Fruit fly (Drosophila melanogaster) whole organism, wandering third instar larva: ENCODE data around the gene Reph.
A peak's percentile ranks its signal among the peaks of the same experiment; 100 is the strongest.

ENCODE experiments used
- Abd-B ChIP-seq: fragments of >200 bp; optimal IDR thresholded peaks from 2 replicates; lab custom pipeline; 2017; ENCODE audit warnings: missing biosample characterization, missing genetic modification characterization
- CG32264 ChIP-seq: fragments of 200-800 bp; sonication (Bioruptor generic); optimal IDR thresholded peaks from 2 replicates; lab custom pipeline; 2016; ENCODE audit warnings: missing biosample characterization, missing genetic modification characterization
- CG9705 ChIP-seq: fragments of 200-800 bp; sonication (Bioruptor generic); optimal IDR thresholded peaks from 2 replicates; lab custom pipeline; 2018; ENCODE audit warnings: missing biosample characterization, mild to moderate bottlenecking, missing genetic modification characterization
- CrebA ChIP-seq: fragments of 200-800 bp; sonication (Bioruptor generic); optimal IDR thresholded peaks from 2 replicates; lab custom pipeline; 2016; ENCODE audit warnings: missing biosample characterization, mild to moderate bottlenecking, missing genetic modification characterization, borderline replicate concordance
- Dfd ChIP-seq: fragments of >200 bp; optimal IDR thresholded peaks from 2 replicates; lab custom pipeline; 2017; ENCODE audit warnings: missing biosample characterization, missing genetic modification characterization
- Dif ChIP-seq: fragments of 200-275, 200-300 bp; sonication (Bioruptor generic); optimal IDR thresholded peaks from 2 replicates; lab custom pipeline; 2018; ENCODE audit warnings: missing biosample characterization, missing genetic modification characterization; ENCODE audit not compliant: partially characterized antibody
- GATAd ChIP-seq: sonication (Bioruptor generic); optimal IDR thresholded peaks from 2 replicates; lab custom pipeline; 2016; ENCODE audit warnings: missing biosample characterization, missing genetic modification characterization
- HLH106 ChIP-seq: fragments of 200-800 bp; optimal IDR thresholded peaks from 3 replicates; lab custom pipeline; 2019; ENCODE audit warnings: missing biosample characterization, mild to moderate bottlenecking, missing genetic modification characterization, moderate library complexity
- Hnf4 ChIP-seq: fragments of 200-800 bp; sonication (Bioruptor generic); optimal IDR thresholded peaks from 2 replicates; lab custom pipeline; 2016; ENCODE audit warnings: missing biosample characterization, mild to moderate bottlenecking, missing genetic modification characterization
- Hr78 ChIP-seq: fragments of >200 bp; optimal IDR thresholded peaks from 2 replicates; lab custom pipeline; 2017; ENCODE audit warnings: missing biosample characterization, missing genetic modification characterization
- Hr83 ChIP-seq: fragments of 200-300 bp; sonication (Bioruptor generic); optimal IDR thresholded peaks from 2 replicates; lab custom pipeline; 2016; ENCODE audit warnings: missing biosample characterization, mild to moderate bottlenecking, missing genetic modification characterization, moderate library complexity; ENCODE audit not compliant: poor library complexity, severe bottlenecking
- Jra ChIP-seq: sonication (Bioruptor generic); optimal IDR thresholded peaks from 2 replicates; lab custom pipeline; 2016; ENCODE audit warnings: missing biosample characterization, missing genetic modification characterization
- Mio ChIP-seq: sonication (Bioruptor generic); optimal IDR thresholded peaks from 2 replicates; lab custom pipeline; 2016; ENCODE audit warnings: missing biosample characterization, missing genetic modification characterization
- Myc ChIP-seq: fragments of >200 bp; optimal IDR thresholded peaks from 2 replicates; lab custom pipeline; 2017
- N ChIP-seq: fragments of >200 bp; optimal IDR thresholded peaks from 2 replicates; lab custom pipeline; 2018; ENCODE audit warnings: missing biosample characterization, missing external identifiers, missing genetic modification characterization
- OdsH ChIP-seq: fragments of 200-800 bp; sonication (Bioruptor generic); optimal IDR thresholded peaks from 2 replicates; lab custom pipeline; 2016; ENCODE audit warnings: missing biosample characterization, mild to moderate bottlenecking, missing genetic modification characterization
- Rel ChIP-seq, 2 experiments: fragments of 200-800 bp; sonication (Bioruptor generic) in 1 of 2; optimal IDR thresholded peaks; 2 replicates in 1 of 2; 3 replicates in 1 of 2; lab custom pipeline; 2016 to 2019; ENCODE audit warnings: mild to moderate bottlenecking in 2 of 2, missing biosample characterization in 2 of 2, missing genetic modification characterization in 2 of 2, moderate library complexity in 1 of 2
- Sp1 ChIP-seq: fragments of 200-800 bp; sonication (Bioruptor generic); optimal IDR thresholded peaks from 3 replicates; lab custom pipeline; 2019; ENCODE audit warnings: missing biosample characterization, mild to moderate bottlenecking, missing genetic modification characterization, moderate library complexity
- Vsx2 ChIP-seq: fragments of 200-300, 225-300 bp; sonication (Bioruptor generic); optimal IDR thresholded peaks from 2 replicates; lab custom pipeline; 2018; ENCODE audit warnings: missing biosample characterization, missing genetic modification characterization; ENCODE audit not compliant: partially characterized antibody
- br ChIP-seq: fragments of 200-800 bp; sonication (Bioruptor generic); optimal IDR thresholded peaks from 2 replicates; lab custom pipeline; 2016; ENCODE audit warnings: missing biosample characterization, missing genetic modification characterization
- brk ChIP-seq: fragments of 200-800 bp; sonication (Bioruptor generic); optimal IDR thresholded peaks from 2 replicates; lab custom pipeline; 2016; ENCODE audit warnings: missing biosample characterization, mild to moderate bottlenecking, missing genetic modification characterization
- dl ChIP-seq, 2 experiments: fragments of 175-275, 200-275 bp in 1 of 2; fragments of 200-275 bp in 1 of 2; sonication (Bioruptor generic); optimal IDR thresholded peaks; lab custom pipeline; 2018; ENCODE audit warnings: mild to moderate bottlenecking in 2 of 2, missing biosample characterization in 2 of 2, missing genetic modification characterization in 2 of 2, moderate library complexity in 2 of 2; ENCODE audit not compliant: partially characterized antibody in 2 of 2, insufficient read depth in 1 of 2
- dmrt93B ChIP-seq: fragments of 200-800 bp; sonication (Bioruptor generic); optimal IDR thresholded peaks from 2 replicates; lab custom pipeline; 2018; ENCODE audit warnings: missing biosample characterization, mild to moderate bottlenecking, missing genetic modification characterization
- dsf ChIP-seq: sonication (Bioruptor generic); optimal IDR thresholded peaks from 2 replicates; lab custom pipeline; 2016; ENCODE audit warnings: missing biosample characterization, missing genetic modification characterization, borderline replicate concordance
- ey ChIP-seq: fragments of 200-800 bp; sonication (Bioruptor generic); optimal IDR thresholded peaks from 2 replicates; lab custom pipeline; 2016; ENCODE audit warnings: missing biosample characterization, missing genetic modification characterization
- foxo ChIP-seq, 2 experiments: fragments of 200-800 bp; sonication (Bioruptor generic); optimal IDR thresholded peaks; 2 replicates in 1 of 2; 3 replicates in 1 of 2; lab custom pipeline; 2016 to 2017; ENCODE audit warnings: missing biosample characterization in 2 of 2, missing genetic modification characterization in 2 of 2
- fru ChIP-seq: fragments of 200-800 bp; sonication (Bioruptor generic); optimal IDR thresholded peaks from 3 replicates; lab custom pipeline; 2016; ENCODE audit warnings: missing biosample characterization, mild to moderate bottlenecking, missing genetic modification characterization
- h ChIP-seq: fragments of 200-800 bp; sonication (Bioruptor generic); optimal IDR thresholded peaks from 3 replicates; lab custom pipeline; 2016; ENCODE audit warnings: missing biosample characterization, mild to moderate bottlenecking, missing genetic modification characterization
- jim ChIP-seq: fragments of 175-275, 200-325 bp; sonication (Bioruptor generic); optimal IDR thresholded peaks from 2 replicates; lab custom pipeline; 2016; ENCODE audit warnings: missing biosample characterization, mild to moderate bottlenecking, missing genetic modification characterization
- lola ChIP-seq: fragments of >200 bp; optimal IDR thresholded peaks from 2 replicates; lab custom pipeline; 2017; ENCODE audit warnings: missing biosample characterization, missing genetic modification characterization
- pan ChIP-seq: fragments of >200 bp; optimal IDR thresholded peaks from 2 replicates; lab custom pipeline; 2017
- psq ChIP-seq: fragments of 200-800 bp; sonication (Bioruptor generic); optimal IDR thresholded peaks from 3 replicates; lab custom pipeline; 2017; ENCODE audit warnings: missing biosample characterization, mild to moderate bottlenecking, missing genetic modification characterization, moderate library complexity
- rgr ChIP-seq: fragments of 200-800 bp; sonication (Bioruptor generic); optimal IDR thresholded peaks from 3 replicates; lab custom pipeline; 2016; ENCODE audit warnings: missing biosample characterization, mild to moderate bottlenecking, missing genetic modification characterization
- sage ChIP-seq: fragments of 200-800 bp; sonication (Bioruptor generic); optimal IDR thresholded peaks from 2 replicates; lab custom pipeline; 2016; ENCODE audit warnings: missing biosample characterization, mild to moderate bottlenecking, missing genetic modification characterization
- sv ChIP-seq: fragments of 200-800 bp; sonication (Bioruptor generic); optimal IDR thresholded peaks from 3 replicates; lab custom pipeline; 2016; ENCODE audit warnings: missing biosample characterization, missing genetic modification characterization
- tai ChIP-seq: sonication (Bioruptor generic); optimal IDR thresholded peaks from 2 replicates; lab custom pipeline; 2016; ENCODE audit warnings: missing biosample characterization, missing genetic modification characterization
- usp ChIP-seq: fragments of >200 bp; optimal IDR thresholded peaks from 2 replicates; lab custom pipeline; 2017; ENCODE audit warnings: missing biosample characterization, missing genetic modification characterization
- woc ChIP-seq: sonication (Bioruptor generic); optimal IDR thresholded peaks from 2 replicates; lab custom pipeline; 2016; ENCODE audit warnings: missing biosample characterization, mild to moderate bottlenecking, missing genetic modification characterization

Gene Reph

dm6 chr2L:3831694-3832093, 28.3 kb downstream of the Reph start:
- TF ChIP-seq Jra (GFP tag; lab: Kevin White, UChicago) = no peak
- no peak for TF ChIP-seq Dif (GFP tag; lab: Kevin White, UChicago)
- TF ChIP-seq rgr (GFP tag; lab: Kevin White, UChicago) = no peak
- TF ChIP-seq GATAd (GFP tag; lab: Kevin White, UChicago) = no peak
- no peak for TF ChIP-seq Sp1 (GFP tag; lab: Kevin White, UChicago)
- TF ChIP-seq OdsH (GFP tag; lab: Kevin White, UChicago) = no peak
- TF ChIP-seq brk (GFP tag; lab: Kevin White, UChicago) = no peak
- no peak for TF ChIP-seq pan
- TF ChIP-seq dmrt93B (GFP tag; lab: Kevin White, UChicago) = no peak
- TF ChIP-seq sv (GFP tag; lab: Kevin White, UChicago) = no peak
- no peak for TF ChIP-seq ey (GFP tag; lab: Kevin White, UChicago)
- TF ChIP-seq dsf (GFP tag; lab: Kevin White, UChicago) = no peak
- TF ChIP-seq, all 38 proteins: peak for 0

dm6 chr2L:3832249-3832675, 28.9 kb downstream of the Reph start:
- TF ChIP-seq foxo (GFP tag; optimal IDR thresholded peaks at IDR 0.05; lab: Kevin White, UChicago) (peak in 1 of 2 experiments; percentile 79), CG9705 (GFP tag; lab: Kevin White, UChicago) (no peak), ey (GFP tag; lab: Kevin White, UChicago) (peak; percentile 73), sv (GFP tag; lab: Kevin White, UChicago) (peak; percentile 96), brk (GFP tag; lab: Kevin White, UChicago) (peak; percentile 30), CG32264 (GFP tag; lab: Kevin White, UChicago) (peak; percentile 21), Dfd (GFP tag; lab: Kevin White, UChicago) (no peak), Hnf4 (peak; percentile 58), sage (GFP tag; lab: Kevin White, UChicago) (no peak), fru (GFP tag; lab: Kevin White, UChicago) (peak; percentile 72), Mio (no peak), Myc (no peak), dmrt93B (GFP tag; lab: Kevin White, UChicago) (peak; percentile 41), Hr78 (GFP tag; lab: Kevin White, UChicago) (no peak), usp (GFP tag; lab: Kevin White, UChicago) (no peak), CrebA (no peak), jim (GFP tag; lab: Kevin White, UChicago) (no peak), Abd-B (GFP tag; lab: Kevin White, UChicago) (no peak), Vsx2 (no peak), Dif (GFP tag; lab: Kevin White, UChicago) (no peak), br (peak; percentile 67), Hr83 (GFP tag; lab: Kevin White, UChicago) (no peak), h (GFP tag; lab: Kevin White, UChicago) (peak; percentile 78), dsf (GFP tag; lab: Kevin White, UChicago) (no peak), tai (no peak), lola (no peak), psq (no peak), N (GFP tag; lab: Kevin White, UChicago) (no peak), Rel (GFP tag; optimal IDR thresholded peaks at IDR 0.05; lab: Kevin White, UChicago) (no peak), Rel (tag; optimal IDR thresholded peaks at IDR 0.05; lab: Kevin White, UChicago) (no peak), woc (GFP tag; lab: Kevin White, UChicago) (peak; percentile 14), OdsH (GFP tag; lab: Kevin White, UChicago) (peak; percentile 67), pan (no peak), GATAd (GFP tag; lab: Kevin White, UChicago) (no peak), Sp1 (GFP tag; lab: Kevin White, UChicago) (peak; percentile 57), rgr (GFP tag; lab: Kevin White, UChicago) (peak; percentile 71), dl (GFP tag; optimal IDR thresholded peaks at IDR 0.05; lab: Kevin White, UChicago; ENCODE audit: insufficient read depth in 1 of 2, partially characterized antibody in 2 of 2) (no peak), Jra (GFP tag; lab: Kevin White, UChicago) (peak; percentile 2), HLH106 (tag; lab: Kevin White, UChicago) (peak; percentile 69)
